Fruit fly (Drosophila melanogaster): ENCODE results near the gene CG4955.

CG4955 gene

DNA sequence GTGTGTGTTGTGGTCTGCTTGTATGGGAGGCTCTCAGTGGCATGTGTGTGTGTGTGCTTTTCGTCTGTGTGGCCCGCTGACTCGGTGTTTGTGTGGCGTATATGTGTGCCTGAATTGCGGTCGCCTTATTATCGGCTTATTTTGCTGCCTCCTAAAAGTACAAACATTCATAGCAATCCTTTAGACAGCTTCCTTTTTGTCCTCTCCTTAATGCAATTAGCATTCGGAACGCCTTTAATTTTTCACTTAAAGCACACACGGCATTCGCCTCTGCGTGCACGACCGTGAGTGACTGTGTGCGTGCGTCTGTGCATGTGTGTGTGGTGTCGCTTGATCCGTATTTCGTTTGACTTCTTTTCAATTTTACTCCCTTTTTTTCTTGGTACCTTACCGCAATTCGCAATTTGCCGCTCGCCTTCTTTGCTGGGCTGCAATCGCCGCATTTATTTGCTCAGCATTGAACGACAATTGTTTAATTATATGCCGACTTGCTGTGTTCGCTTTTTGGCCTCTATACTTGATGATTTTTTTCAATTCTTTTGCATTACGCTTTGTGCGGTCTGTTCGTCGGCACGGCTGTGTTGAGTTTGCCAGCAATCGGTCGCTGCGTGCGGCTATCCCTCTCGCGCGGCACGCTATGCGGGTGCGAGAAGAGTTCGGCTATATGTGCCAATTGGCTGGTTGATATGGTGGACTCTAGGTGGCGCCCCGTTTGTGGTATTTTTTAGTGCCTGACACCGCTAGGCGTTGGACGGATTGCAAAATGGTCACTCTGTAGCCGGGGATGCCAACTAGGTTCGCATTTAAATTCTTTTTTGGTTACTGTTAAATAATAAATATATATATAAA, 3.7 kb upstream of the CG4955 start, which contains the start of gene wcy (continued):
- TF ChIP-seq CG15336 (GFP tag; IDR thresholded peaks at IDR 0.05) (no peak), CG8632 (GFP tag; optimal IDR thresholded peaks at IDR 0.05) (no peak), CG16779 (tag; optimal IDR thresholded peaks at IDR 0.05) (no peak), lz (GFP tag; optimal IDR thresholded peaks at IDR 0.05) (peak; percentile 25), Hr4 (GFP tag; optimal IDR thresholded peaks at IDR 0.05) (no peak), Met (GFP tag; optimal IDR thresholded peaks at IDR 0.05) (no peak), eg (GFP tag; IDR thresholded peaks at IDR 0.05) (no peak; the same call in 2 of the 3 replicates), Eip78C (GFP tag) (peak; percentile 61), topi (GFP tag; optimal IDR thresholded peaks at IDR 0.05) (peak; percentile 11), svp (GFP tag) (peak; percentile 61), Lpt (GFP tag; optimal IDR thresholded peaks at IDR 0.05) (no peak), Eip93F (GFP tag; optimal IDR thresholded peaks at IDR 0.05) (no peak), pdm3 (GFP tag; optimal IDR thresholded peaks at IDR 0.05) (no peak), dsx (GFP tag; optimal IDR thresholded peaks at IDR 0.05; ENCODE audit: poor library complexity, severe bottlenecking) (no peak), Eip75B (GFP tag; optimal IDR thresholded peaks at IDR 0.05) (no peak), CG7368 (GFP tag; optimal IDR thresholded peaks at IDR 0.05) (no peak), Hr38 (GFP tag; optimal IDR thresholded peaks at IDR 0.05) (no peak), net (GFP tag; optimal IDR thresholded peaks at IDR 0.05) (peak; percentile 12), CG3919 (GFP tag; optimal IDR thresholded peaks at IDR 0.05) (no peak)

DNA sequence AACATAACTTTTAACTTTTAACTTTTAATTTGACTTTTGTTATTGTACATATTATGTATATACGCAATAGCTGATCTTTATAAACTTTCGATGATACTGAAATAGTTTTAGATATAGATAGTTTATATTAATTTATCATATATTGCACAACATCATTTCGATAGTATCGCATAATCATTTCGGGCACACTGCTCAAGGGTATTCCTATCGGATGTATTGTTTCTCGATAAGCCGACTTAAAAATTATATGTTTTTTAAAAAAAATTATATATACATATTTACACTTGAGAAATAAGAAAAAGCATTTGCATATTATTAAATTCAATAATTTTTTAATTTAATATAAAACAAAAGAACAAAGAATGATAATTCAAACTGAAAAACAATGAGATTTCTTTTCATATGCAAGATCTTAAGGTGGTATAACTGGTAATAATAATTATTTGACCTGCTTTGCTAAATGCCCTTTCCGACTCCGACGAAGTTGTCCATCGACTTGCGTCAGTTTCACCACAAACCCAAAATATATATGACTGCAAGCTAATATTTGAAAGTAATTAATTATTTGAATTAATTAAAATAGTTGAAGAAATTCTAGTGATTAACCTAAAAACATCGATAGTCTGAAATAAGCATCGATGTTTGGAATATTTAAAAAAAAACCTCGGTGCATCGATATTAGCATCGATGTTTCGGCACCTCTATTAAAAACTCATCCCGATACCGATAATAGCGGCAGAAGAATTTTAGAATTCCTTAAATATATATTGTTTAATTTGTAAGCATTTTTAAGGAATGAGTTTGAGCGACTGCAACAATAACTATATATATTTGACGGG, 2.9 kb upstream of the CG4955 start, which contains the start of gene CG4949:
Gene CG4949, plus strand, starts transcription at position 698 of the 839 bp plus-strand sequence.
- TF ChIP-seq CG15336 (GFP tag; IDR thresholded peaks at IDR 0.05) (peak; percentile 37), Eip78C (GFP tag) (peak; percentile 27), CG10631 (GFP tag; optimal IDR thresholded peaks at IDR 0.05) (peak; percentile 22), CG8632 (GFP tag; optimal IDR thresholded peaks at IDR 0.05) (peak; percentile 16), CG32006 (GFP tag; optimal IDR thresholded peaks at IDR 0.05) (peak; percentile 17), pdm3 (GFP tag; optimal IDR thresholded peaks at IDR 0.05) (peak; percentile 34), esn (GFP tag; optimal IDR thresholded peaks at IDR 0.05) (peak; percentile 15), svp (GFP tag) (peak; percentile 51), CG11902 (GFP tag; optimal IDR thresholded peaks at IDR 0.05) (no peak), Sox14 (GFP tag; optimal IDR thresholded peaks at IDR 0.05) (no peak), Hr39 (GFP tag; optimal IDR thresholded peaks at IDR 0.05) (no peak), CG6808 (GFP tag; optimal IDR thresholded peaks at IDR 0.05) (no peak), CG34406 (GFP tag; optimal IDR thresholded peaks at IDR 0.05) (peak; percentile 6), OdsH (GFP tag; optimal IDR thresholded peaks at IDR 0.05) (peak; percentile 28), dsx (GFP tag; optimal IDR thresholded peaks at IDR 0.05; ENCODE audit: poor library complexity, severe bottlenecking) (no peak), CG11762 (GFP tag; optimal IDR thresholded peaks at IDR 0.05; ENCODE audit: insufficient read depth) (no peak), Lpt (GFP tag; optimal IDR thresholded peaks at IDR 0.05) (peak; percentile 19), Smox (GFP tag; optimal IDR thresholded peaks at IDR 0.05) (no peak), acj6 (GFP tag; optimal IDR thresholded peaks at IDR 0.05) (peak; percentile 24), lz (GFP tag; optimal IDR thresholded peaks at IDR 0.05) (peak; percentile 6), CG8119 (GFP tag; IDR thresholded peaks at IDR 0.05) (peak; percentile 44; the same call in 1 of the 3 replicates)

DNA sequence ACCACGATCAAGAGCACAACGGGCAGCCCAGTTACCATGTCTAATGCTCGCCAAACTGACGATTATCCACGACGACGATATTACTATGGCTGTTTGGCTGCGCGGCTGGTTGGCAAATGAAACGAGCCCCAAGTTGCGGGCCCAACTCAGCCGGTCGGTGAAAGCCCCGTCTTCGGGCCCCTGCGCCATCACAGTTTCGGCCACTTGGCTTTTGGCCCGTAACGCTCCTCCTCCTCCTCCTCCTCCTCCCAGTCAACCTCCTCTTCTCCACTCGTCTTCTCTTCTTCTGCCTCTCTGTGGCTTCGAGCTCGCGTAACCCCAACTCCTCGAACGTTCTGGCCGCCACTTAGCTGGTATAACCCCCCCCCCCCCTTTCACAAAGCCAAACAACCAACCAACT, 6.3 kb downstream of the CG4955 start, which contains the start of gene CG8945:
Gene CG8945, minus strand, starts transcription at position 101 of the 400 bp plus-strand sequence.
- TF ChIP-seq svp (GFP tag) (peak; percentile 27), Sox14 (GFP tag; optimal IDR thresholded peaks at IDR 0.05) (no peak)

DNA sequence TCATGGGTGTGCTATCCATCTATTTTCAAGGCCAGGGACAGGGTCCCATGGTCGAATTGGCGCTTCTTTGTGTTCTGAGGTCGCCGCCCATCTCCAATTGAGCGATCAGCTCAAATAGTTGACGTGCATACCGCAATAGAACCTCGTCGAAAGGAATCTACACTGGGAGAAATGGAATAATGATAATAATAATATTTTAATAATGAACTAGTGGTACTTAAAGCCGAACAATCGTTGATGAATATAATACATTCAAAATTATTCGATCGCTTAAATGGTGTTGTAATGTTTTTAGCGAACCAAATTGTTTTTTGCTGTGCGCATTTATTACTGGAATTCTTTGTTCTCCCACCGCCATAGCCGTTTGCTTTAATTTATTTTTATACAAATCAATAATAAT, 9.3 kb downstream of the CG4955 start:
- TF ChIP-seq lz (GFP tag; optimal IDR thresholded peaks at IDR 0.05) (peak; percentile 13), eg (GFP tag; IDR thresholded peaks at IDR 0.05) (peak; percentile 40; the same call in 1 of the 3 replicates), svp (GFP tag) (peak; percentile 38), topi (GFP tag; optimal IDR thresholded peaks at IDR 0.05) (peak; percentile 24), CG32006 (GFP tag; optimal IDR thresholded peaks at IDR 0.05) (peak; percentile 1), acj6 (GFP tag; optimal IDR thresholded peaks at IDR 0.05) (no peak), achi (GFP tag; optimal IDR thresholded peaks at IDR 0.05) (peak; percentile 18), esn (GFP tag; optimal IDR thresholded peaks at IDR 0.05) (no peak), pdm3 (GFP tag; optimal IDR thresholded peaks at IDR 0.05) (no peak), CG15336 (GFP tag; IDR thresholded peaks at IDR 0.05) (0 out of 2 replicates have a peak, but pooled peaks have one; percentile 25), CG10631 (GFP tag; optimal IDR thresholded peaks at IDR 0.05) (peak; percentile 6), Gug (GFP tag; IDR thresholded peaks at IDR 0.05) (0 out of 2 replicates have a peak, but pooled peaks have one; percentile 15)

Data from whole organism, prepupa.